Worm (Caenorhabditis elegans) whole organism, young adult: Measurements from ENCODE around the gene ung-1.

ENCODE experiments used
- Y95B8A.8 ChIP-seq: fragments of 200-800 bp; sonication (Bioruptor generic); IDR thresholded peaks from 2 replicates; pipeline ENCODE4 v1.3.6; 2022; ENCODE audit warnings: missing genetic modification reagents, missing genetic modification characterization, missing compliant biosample characterization
- hrde-1 ChIP-seq: sonication (generic microtip); optimal IDR thresholded peaks from 2 replicates; lab custom pipeline; 2016; ENCODE audit warnings: missing genetic modification characterization, mild to moderate bottlenecking, missing compliant biosample characterization, moderate library complexity, missing genotype, missing genetic modification reagents, borderline replicate concordance

DNA sequence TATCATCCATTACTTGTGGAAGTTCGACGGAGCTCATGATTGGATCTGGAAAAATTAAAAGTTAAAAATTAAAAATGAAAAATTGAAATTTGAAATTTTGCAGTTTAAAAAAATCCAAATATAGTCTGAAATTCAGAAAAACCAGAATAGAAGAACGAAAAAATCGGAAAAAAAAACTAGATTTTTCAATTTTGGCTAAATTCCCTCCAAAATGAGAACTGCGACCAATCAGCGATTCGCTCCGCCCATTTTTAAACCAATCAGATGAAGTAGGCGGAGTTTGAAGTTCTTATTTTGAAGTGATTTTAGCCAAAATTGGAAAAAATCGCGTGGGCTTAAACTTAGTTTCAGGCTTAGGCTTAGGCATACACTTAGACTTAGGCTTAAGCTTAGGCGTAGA lies 26.9 kb downstream of the ung-1 start, which contains the start of gene Y56A3A.7:
- TF ChIP-seq Y95B8A.8 (GFP tag; lab: Robert Waterston, UW) (no peak), hrde-1 (no peak)
